Worm (Caenorhabditis elegans): ENCODE results near the gene R05H10.7.

DNA sequence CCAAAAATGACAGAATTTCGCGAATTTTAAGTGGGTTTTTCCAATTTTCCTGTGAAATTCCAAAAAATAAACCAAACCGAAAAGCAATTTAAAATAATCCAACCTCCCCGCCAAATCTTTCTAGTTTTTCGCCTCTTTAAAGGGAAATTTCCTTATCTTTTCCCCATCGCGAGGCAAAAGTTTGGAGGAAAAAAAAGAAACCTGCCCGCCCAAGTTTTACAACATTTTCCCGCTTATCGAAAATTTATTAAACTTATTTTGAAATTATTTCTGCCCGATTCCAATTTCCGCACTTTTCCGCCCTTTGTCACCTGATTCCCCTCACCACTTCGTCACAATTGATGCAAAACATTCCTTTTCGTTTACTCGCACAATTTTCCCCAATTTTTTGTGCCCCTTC, 43.1 kb upstream of the R05H10.7 start, which contains the start of gene osta-3:
- no peak for TF ChIP-seq lin-39 (tag; optimal IDR thresholded peaks at IDR 0.05)
- no peak for TF ChIP-seq lin-15B (tag; optimal IDR thresholded peaks at IDR 0.05)
- no peak for TF ChIP-seq zag-1 (tag; optimal IDR thresholded peaks at IDR 0.05)
- no peak for TF ChIP-seq dpl-1 (GFP tag; optimal IDR thresholded peaks at IDR 0.05)
- TF ChIP-seq lin-13 (GFP tag; optimal IDR thresholded peaks at IDR 0.05), result no peak
- TF ChIP-seq efl-1 (optimal IDR thresholded peaks at IDR 0.05), result no peak
- peak in 1 of 2 experiments; percentile 21 for TF ChIP-seq efl-1 (GFP tag; optimal IDR thresholded peaks at IDR 0.05 in 1 of 2)
- no peak for TF ChIP-seq nhr-47 (tag; optimal IDR thresholded peaks at IDR 0.05)
- no peak for TF ChIP-seq elt-3 (tag; optimal IDR thresholded peaks at IDR 0.05)
- TF ChIP-seq snpc-4 (tag; optimal IDR thresholded peaks at IDR 0.05), result no peak
- TF ChIP-seq C16A3.4 (tag; optimal IDR thresholded peaks at IDR 0.05), result no peak
- TF ChIP-seq nhr-28 (tag; optimal IDR thresholded peaks at IDR 0.05), result no peak
- TF ChIP-seq ets-5 (GFP tag; IDR thresholded peaks at IDR 0.05), result no peak
- TF ChIP-seq mef-2 (tag; optimal IDR thresholded peaks at IDR 0.05), result no peak

All from whole organism, L1 larva.